Fruit fly (Drosophila melanogaster) whole organism, embryonic: Measurements from ENCODE around the gene fend.

ENCODE experiments used
- B-H1 ChIP-seq: fragments of 200-800 bp; sonication (Bioruptor generic); IDR thresholded peaks from 3 replicates; pipeline ENCODE4 v1.3.6; 2022; ENCODE audit warnings: missing biosample characterization, missing genetic modification characterization
- B-H2 ChIP-seq: fragments of 200-800 bp; sonication (Bioruptor generic); optimal IDR thresholded peaks from 2 replicates; lab custom pipeline; 2018; ENCODE audit warnings: missing biosample characterization, mild to moderate bottlenecking, missing genetic modification characterization
- CG10147 ChIP-seq: fragments of 200-800 bp; sonication (Bioruptor generic); optimal IDR thresholded peaks from 2 replicates; lab custom pipeline; 2019; ENCODE audit warnings: missing biosample characterization, mild to moderate bottlenecking, missing genetic modification characterization, moderate library complexity
- CG10431 ChIP-seq: fragments of 200-800 bp; sonication (Bioruptor generic); optimal IDR thresholded peaks from 3 replicates; lab custom pipeline; 2018; ENCODE audit warnings: missing biosample characterization, mild to moderate bottlenecking, missing genetic modification characterization
- CG12104 ChIP-seq: fragments of 200-800 bp; sonication (Bioruptor generic); optimal IDR thresholded peaks from 3 replicates; lab custom pipeline; 2016; ENCODE audit warnings: missing biosample characterization, missing genetic modification characterization
- CG12219 ChIP-seq: fragments of 200-800 bp; sonication (Bioruptor generic); optimal IDR thresholded peaks from 3 replicates; lab custom pipeline; 2018; ENCODE audit warnings: missing biosample characterization, mild to moderate bottlenecking, missing genetic modification characterization
- CG15479 ChIP-seq: fragments of 200-800 bp; sonication (Bioruptor generic); optimal IDR thresholded peaks from 3 replicates; lab custom pipeline; 2019; ENCODE audit warnings: missing biosample characterization, mild to moderate bottlenecking, missing genetic modification characterization, moderate library complexity
- CG15696 ChIP-seq: fragments of 200-800 bp; sonication (Bioruptor generic); optimal IDR thresholded peaks from 2 replicates; lab custom pipeline; 2019; ENCODE audit warnings: missing biosample characterization, mild to moderate bottlenecking, missing genetic modification characterization, moderate library complexity
- CG1647 ChIP-seq: fragments of 200-800 bp; sonication (Bioruptor generic); optimal IDR thresholded peaks from 3 replicates; lab custom pipeline; 2016; ENCODE audit warnings: missing biosample characterization, missing genetic modification characterization
- CG17359 ChIP-seq: fragments of 200-800 bp; sonication (Bioruptor generic); optimal IDR thresholded peaks from 3 replicates; lab custom pipeline; 2018; ENCODE audit warnings: missing biosample characterization, mild to moderate bottlenecking, missing genetic modification characterization, moderate library complexity
- CG18011 ChIP-seq: fragments of 200-800 bp; sonication (Bioruptor generic); optimal IDR thresholded peaks from 2 replicates; lab custom pipeline; 2017; ENCODE audit warnings: missing biosample characterization, missing genetic modification characterization, mild to moderate bottlenecking, moderate library complexity, missing genotype
- CG2889 ChIP-seq: fragments of 200-800 bp; sonication (Bioruptor generic); IDR thresholded peaks from 3 replicates; pipeline ENCODE4 v1.3.6; 2022; ENCODE audit warnings: missing biosample characterization, missing genetic modification characterization
- CG31441 ChIP-seq: fragments of 200-800 bp; sonication (Bioruptor generic); IDR thresholded peaks from 2 replicates; pipeline ENCODE4 v1.3.6; 2022; ENCODE audit warnings: missing biosample characterization, missing genetic modification characterization
- CG4404 ChIP-seq: fragments of 200-800 bp; sonication (Bioruptor generic); IDR thresholded peaks from 2 replicates; pipeline ENCODE4 v1.3.6; 2022; ENCODE audit warnings: missing biosample characterization, missing genetic modification characterization
- CG7357 ChIP-seq: fragments of 200-800 bp; sonication (Bioruptor generic); IDR thresholded peaks from 3 replicates; pipeline ENCODE4 v1.3.6; 2022; ENCODE audit warnings: missing biosample characterization, missing genetic modification characterization
- CG7987 ChIP-seq: fragments of 200-800 bp; sonication (Bioruptor generic); optimal IDR thresholded peaks from 2 replicates; lab custom pipeline; 2018; ENCODE audit warnings: missing biosample characterization, mild to moderate bottlenecking, missing genetic modification characterization, moderate library complexity
- CG8359 ChIP-seq: fragments of 200-800 bp; sonication (Bioruptor generic); optimal IDR thresholded peaks from 2 replicates; lab custom pipeline; 2017; ENCODE audit warnings: missing biosample characterization, mild to moderate bottlenecking, missing genetic modification characterization, borderline replicate concordance
- CkIIα-i1 ChIP-seq: fragments of 200-800 bp; sonication (Bioruptor generic); IDR thresholded peaks from 2 replicates; pipeline ENCODE4 v1.3.6; 2022; ENCODE audit warnings: missing biosample characterization, missing genetic modification characterization
- D19B ChIP-seq: fragments of 200-800 bp; sonication (Bioruptor generic); optimal IDR thresholded peaks from 2 replicates; lab custom pipeline; 2017; ENCODE audit warnings: missing biosample characterization, mild to moderate bottlenecking, missing genetic modification characterization
- Dek ChIP-seq: fragments of 200-800 bp; sonication (Bioruptor generic); optimal IDR thresholded peaks from 3 replicates; lab custom pipeline; 2019; ENCODE audit warnings: missing biosample characterization, mild to moderate bottlenecking, missing genetic modification characterization, moderate library complexity
- Drgx ChIP-seq: fragments of 200-800 bp; sonication (Bioruptor generic); IDR thresholded peaks from 2 replicates; pipeline ENCODE4 v1.3.6; 2022; ENCODE audit warnings: missing biosample characterization, missing genetic modification characterization
- Ets97D ChIP-seq: fragments of 200-800 bp; sonication (Bioruptor generic); optimal IDR thresholded peaks from 3 replicates; lab custom pipeline; 2016; ENCODE audit warnings: missing biosample characterization, missing genetic modification characterization
- H15 ChIP-seq: fragments of 200-800 bp; sonication (Bioruptor generic); IDR thresholded peaks from 3 replicates; pipeline ENCODE4 v1.3.6; 2022; ENCODE audit warnings: missing biosample characterization, missing genetic modification characterization
- Hand ChIP-seq: fragments of 200-800 bp; sonication (Bioruptor generic); optimal IDR thresholded peaks from 2 replicates; lab custom pipeline; 2017; ENCODE audit warnings: mild to moderate bottlenecking, missing biosample characterization, missing genetic modification reagents, missing genetic modification characterization
- Hmx ChIP-seq: fragments of 200-800 bp; sonication (Bioruptor generic); optimal IDR thresholded peaks from 2 replicates; lab custom pipeline; 2016; ENCODE audit warnings: missing biosample characterization, missing genetic modification characterization
- Max ChIP-seq: fragments of 200-800 bp; sonication (Bioruptor generic); optimal IDR thresholded peaks from 2 replicates; lab custom pipeline; 2016; ENCODE audit warnings: missing biosample characterization, mild to moderate bottlenecking, missing genetic modification characterization
- PHDP ChIP-seq: fragments of 200-800 bp; sonication (Bioruptor generic); optimal IDR thresholded peaks from 3 replicates; lab custom pipeline; 2018; ENCODE audit warnings: missing biosample characterization, mild to moderate bottlenecking, missing genetic modification characterization, moderate library complexity
- Ravus ChIP-seq: fragments of 200-800 bp; sonication (Bioruptor generic); IDR thresholded peaks from 2 replicates; pipeline ENCODE4 v1.3.6; 2022; ENCODE audit warnings: missing biosample characterization, missing genetic modification characterization
- Side ChIP-seq: fragments of 200-800 bp; sonication (Bioruptor generic); optimal IDR thresholded peaks from 2 replicates; lab custom pipeline; 2016; ENCODE audit warnings: missing biosample characterization, missing genetic modification characterization
- az2 ChIP-seq: fragments of 200-800 bp; sonication (Bioruptor generic); optimal IDR thresholded peaks from 3 replicates; lab custom pipeline; 2016; ENCODE audit warnings: missing biosample characterization, missing genetic modification characterization
- cwo ChIP-seq: fragments of 200-800 bp; sonication (Bioruptor generic); optimal IDR thresholded peaks from 3 replicates; lab custom pipeline; 2017; ENCODE audit warnings: missing biosample characterization, missing genetic modification characterization, mild to moderate bottlenecking, moderate library complexity, missing genetic modification reagents
- dimm ChIP-seq: fragments of 200-800 bp; sonication (Bioruptor generic); IDR thresholded peaks from 2 replicates; pipeline ENCODE4 v1.3.6; 2022; ENCODE audit warnings: missing biosample characterization, missing genetic modification characterization
- disco-r ChIP-seq: fragments of 200-800 bp; sonication (Bioruptor generic); optimal IDR thresholded peaks from 2 replicates; lab custom pipeline; 2016; ENCODE audit warnings: missing biosample characterization, missing genetic modification characterization
- dmrt99B ChIP-seq: fragments of 200-800 bp; sonication (Bioruptor generic); optimal IDR thresholded peaks from 2 replicates; lab custom pipeline; 2018; ENCODE audit warnings: missing biosample characterization, mild to moderate bottlenecking, missing genetic modification characterization, moderate library complexity
- gce ChIP-seq: fragments of 200-800 bp; sonication (Bioruptor generic); IDR thresholded peaks from 3 replicates; pipeline ENCODE4 v1.3.6; 2022; ENCODE audit warnings: missing biosample characterization, missing genetic modification characterization
- gsb-n ChIP-seq: fragments of 200-800 bp; sonication (Bioruptor generic); optimal IDR thresholded peaks from 3 replicates; lab custom pipeline; 2018; ENCODE audit warnings: missing biosample characterization, mild to moderate bottlenecking, missing genetic modification characterization
- jumu ChIP-seq: fragments of 200-800 bp; sonication (Bioruptor generic); optimal IDR thresholded peaks from 3 replicates; lab custom pipeline; 2016; ENCODE audit warnings: missing biosample characterization, missing genetic modification characterization
- kay ChIP-seq: fragments of 200-800 bp; sonication (Bioruptor generic); optimal IDR thresholded peaks from 2 replicates; lab custom pipeline; 2016; ENCODE audit warnings: missing biosample characterization, missing genetic modification characterization
- lov ChIP-seq, 2 experiments: fragments of 200-800 bp in 1 of 2; fragments of >200 bp in 1 of 2; sonication (Bioruptor generic) in 1 of 2; IDR thresholded peaks in 1 of 2; optimal IDR thresholded peaks in 1 of 2; 2 replicates in 1 of 2; 3 replicates in 1 of 2; pipeline versions ENCODE4 v1.3.6 to Lab custom; 2017 to 2022; ENCODE audit warnings: missing biosample characterization in 1 of 2, missing genetic modification characterization in 1 of 2
- nom ChIP-seq: fragments of 200-800 bp; sonication (Bioruptor generic); optimal IDR thresholded peaks from 2 replicates; lab custom pipeline; 2017; ENCODE audit warnings: missing biosample characterization, missing genetic modification characterization, mild to moderate bottlenecking, moderate library complexity, missing genetic modification reagents
- odd ChIP-seq: fragments of 200-800 bp; sonication (Bioruptor generic); optimal IDR thresholded peaks from 2 replicates; lab custom pipeline; 2017; ENCODE audit warnings: missing biosample characterization, mild to moderate bottlenecking, missing genetic modification characterization
- peb ChIP-seq: fragments of 200-800 bp; sonication (Bioruptor generic); IDR thresholded peaks from 2 replicates; pipeline ENCODE4 v1.3.6; 2022; ENCODE audit warnings: missing biosample characterization, missing genetic modification characterization
- seq ChIP-seq: fragments of 200-800 bp; sonication (Bioruptor generic); IDR thresholded peaks from 2 replicates; pipeline ENCODE4 v1.3.6; 2022; ENCODE audit warnings: missing biosample characterization, missing genetic modification characterization
- sna ChIP-seq: fragments of 200-800 bp; sonication (Bioruptor generic); IDR thresholded peaks from 2 replicates; pipeline ENCODE4 v1.3.6; 2022; ENCODE audit warnings: missing biosample characterization, missing genetic modification characterization; ENCODE audit not compliant: partially characterized antibody
- so ChIP-seq: fragments of 200-800 bp; sonication (Bioruptor generic); IDR thresholded peaks from 3 replicates; pipeline ENCODE4 v1.3.6; 2022; ENCODE audit warnings: missing biosample characterization, missing genetic modification characterization
- sob ChIP-seq: fragments of 200-800 bp; sonication (Bioruptor generic); IDR thresholded peaks from 2 replicates; pipeline ENCODE4 v1.3.6; 2022; ENCODE audit warnings: missing biosample characterization, missing genetic modification characterization
- sqz ChIP-seq: fragments of 200-800 bp; sonication (Bioruptor generic); optimal IDR thresholded peaks from 3 replicates; lab custom pipeline; 2018; ENCODE audit warnings: missing biosample characterization, mild to moderate bottlenecking, missing genetic modification characterization
- tll ChIP-seq, 2 experiments: fragments of 200-800 bp in 1 of 2; fragments of >200 bp in 1 of 2; sonication (Bioruptor generic) in 1 of 2; optimal IDR thresholded peaks; 2 replicates each; lab custom pipeline; 2017 to 2019; ENCODE audit warnings: missing biosample characterization in 2 of 2, missing genetic modification characterization in 2 of 2, mild to moderate bottlenecking in 1 of 2, moderate library complexity in 1 of 2
- unc-4 ChIP-seq: fragments of 200-800 bp; sonication (Bioruptor generic); IDR thresholded peaks from 2 replicates; pipeline ENCODE4 v1.3.6; 2022; ENCODE audit warnings: missing biosample characterization, missing genetic modification characterization; ENCODE audit not compliant: partially characterized antibody
- zfh2 ChIP-seq: fragments of 200-800 bp; sonication (Bioruptor generic); optimal IDR thresholded peaks from 2 replicates; lab custom pipeline; 2016; ENCODE audit warnings: missing biosample characterization, missing genetic modification characterization

Gene fend

dm6 chrX:9106775-9107283 lies 28.1 kb downstream of the fend start, which contains the start of gene Arfrp1 (continued):
- TF ChIP-seq Ets97D (GFP tag; lab: Kevin White, UChicago) (peak; percentile 23), lov (optimal IDR thresholded peaks at IDR 0.05; lab: Kevin White, UChicago) (no peak), lov (GFP tag; IDR thresholded peaks at IDR 0.05; lab: Robert Waterston, UW) (no peak), nom (GFP tag; lab: Kevin White, UChicago) (no peak), zfh2 (GFP tag; lab: Kevin White, UChicago) (no peak), tll (GFP tag; optimal IDR thresholded peaks at IDR 0.05; lab: Kevin White, UChicago) (no peak), unc-4 (GFP tag; lab: Robert Waterston, UW) (peak; percentile 75), CG12219 (GFP tag; lab: Kevin White, UChicago) (no peak), D19B (GFP tag; lab: Kevin White, UChicago) (no peak), kay (GFP tag; lab: Kevin White, UChicago) (peak; percentile 11), H15 (GFP tag; lab: Robert Waterston, UW) (no peak), CkIIα-i1 (GFP tag; lab: Robert Waterston, UW) (no peak), CG10147 (GFP tag; lab: Kevin White, UChicago) (no peak), odd (no peak), CG7987 (no peak), cwo (no peak), peb (no peak), Dek (no peak), CG8359 (GFP tag; lab: Kevin White, UChicago) (no peak), CG10431 (no peak), CG18011 (GFP tag; lab: Kevin White, UChicago) (no peak), Side (GFP tag; lab: Kevin White, UChicago) (no peak), jumu (GFP tag; lab: Kevin White, UChicago) (no peak), so (GFP tag; lab: Robert Waterston, UW) (no peak), Hand (GFP tag; lab: Kevin White, UChicago) (no peak), CG1647 (GFP tag; lab: Kevin White, UChicago) (no peak), dmrt99B (tag; lab: Kevin White, UChicago) (no peak), B-H1 (GFP tag; lab: Robert Waterston, UW) (no peak; the same call in 2 of the 3 replicates), CG12104 (GFP tag; lab: Kevin White, UChicago) (peak; percentile 55), seq (GFP tag; lab: Robert Waterston, UW) (no peak), disco-r (peak; percentile 11), CG7357 (GFP tag; lab: Robert Waterston, UW) (no peak), CG4404 (GFP tag; lab: Robert Waterston, UW) (no peak; the same call in 1 of the 2 replicates), B-H2 (no peak), Drgx (GFP tag; lab: Robert Waterston, UW) (no peak), Hmx (peak; percentile 18), Ravus (no peak), sna (GFP tag; lab: Robert Waterston, UW) (peak; percentile 55), PHDP (tag; lab: Kevin White, UChicago) (no peak), dimm (no peak), gsb-n (tag; lab: Kevin White, UChicago) (no peak), CG15696 (no peak), gce (GFP tag; lab: Robert Waterston, UW) (no peak), Max (GFP tag; lab: Kevin White, UChicago) (no peak), sqz (GFP tag; lab: Kevin White, UChicago) (no peak), CG15479 (GFP tag; lab: Kevin White, UChicago) (no peak), CG31441 (GFP tag; lab: Robert Waterston, UW) (no peak), sob (GFP tag; lab: Robert Waterston, UW) (peak; percentile 19; the same call in 1 of the 2 replicates), CG2889 (no peak), az2 (GFP tag; lab: Kevin White, UChicago) (peak; percentile 13), CG17359 (no peak)
